Fruit fly (Drosophila melanogaster) whole organism, embryonic: ENCODE measurements around the gene CG13481.

ENCODE experiments used
- ATbp ChIP-seq: fragments of 200-800 bp; sonication (Bioruptor generic); optimal IDR thresholded peaks from 2 replicates; lab custom pipeline; 2017; ENCODE audit warnings: missing biosample characterization, mild to moderate bottlenecking, missing genetic modification characterization, missing genetic modification reagents
- Atf6 ChIP-seq: fragments of 200-800 bp; sonication (Bioruptor generic); IDR thresholded peaks from 2 replicates; pipeline ENCODE4 v1.3.6; 2022; ENCODE audit warnings: missing biosample characterization, missing genetic modification characterization
- CG10209 ChIP-seq: fragments of 200-800 bp; sonication (Bioruptor generic); optimal IDR thresholded peaks from 3 replicates; lab custom pipeline; 2017; ENCODE audit warnings: missing biosample characterization, mild to moderate bottlenecking, missing genetic modification characterization, missing genetic modification reagents
- CG10431 ChIP-seq: fragments of 200-800 bp; sonication (Bioruptor generic); optimal IDR thresholded peaks from 3 replicates; lab custom pipeline; 2018; ENCODE audit warnings: missing biosample characterization, mild to moderate bottlenecking, missing genetic modification characterization
- CG10979 ChIP-seq: fragments of 200-800 bp; sonication (Bioruptor generic); optimal IDR thresholded peaks from 2 replicates; lab custom pipeline; 2018; ENCODE audit warnings: missing biosample characterization, mild to moderate bottlenecking, missing genetic modification characterization, moderate library complexity
- CG11504 ChIP-seq: fragments of 200-800 bp; sonication (Bioruptor generic); optimal IDR thresholded peaks from 3 replicates; lab custom pipeline; 2019; ENCODE audit warnings: missing biosample characterization, mild to moderate bottlenecking, missing genetic modification characterization, moderate library complexity
- CG11560 ChIP-seq: fragments of 200-800 bp; sonication (Bioruptor generic); IDR thresholded peaks from 3 replicates; pipeline ENCODE4 v1.3.6; 2022; ENCODE audit warnings: missing biosample characterization, missing genetic modification characterization
- CG13296 ChIP-seq: fragments of 200-800 bp; sonication (Bioruptor generic); optimal IDR thresholded peaks from 3 replicates; lab custom pipeline; 2018; ENCODE audit warnings: missing biosample characterization, mild to moderate bottlenecking, missing genetic modification characterization
- CG13624 ChIP-seq: fragments of 200-800 bp; sonication (Bioruptor generic); optimal IDR thresholded peaks from 2 replicates; lab custom pipeline; 2016; ENCODE audit warnings: missing biosample characterization, missing genetic modification characterization
- CG15011 ChIP-seq: fragments of 200-800 bp; sonication (Bioruptor generic); optimal IDR thresholded peaks from 3 replicates; lab custom pipeline; 2018; ENCODE audit warnings: missing biosample characterization, mild to moderate bottlenecking, missing genetic modification characterization
- CG15269 ChIP-seq: fragments of 200-800 bp; sonication (Bioruptor generic); optimal IDR thresholded peaks from 2 replicates; lab custom pipeline; 2018; ENCODE audit warnings: missing biosample characterization, mild to moderate bottlenecking, missing genetic modification characterization, moderate library complexity
- CG15479 ChIP-seq: fragments of 200-800 bp; sonication (Bioruptor generic); optimal IDR thresholded peaks from 3 replicates; lab custom pipeline; 2019; ENCODE audit warnings: missing biosample characterization, mild to moderate bottlenecking, missing genetic modification characterization, moderate library complexity
- CG1602 ChIP-seq: fragments of 200-800 bp; sonication (Bioruptor generic); optimal IDR thresholded peaks from 3 replicates; lab custom pipeline; 2016; ENCODE audit warnings: missing biosample characterization, missing genetic modification characterization
- CG17829 ChIP-seq: fragments of 200-800 bp; optimal IDR thresholded peaks from 2 replicates; lab custom pipeline; 2019; ENCODE audit warnings: missing biosample characterization, mild to moderate bottlenecking, missing genetic modification characterization, moderate library complexity
- CG18262 ChIP-seq: fragments of 200-800 bp; optimal IDR thresholded peaks from 3 replicates; lab custom pipeline; 2019; ENCODE audit warnings: missing biosample characterization, mild to moderate bottlenecking, missing genetic modification characterization, moderate library complexity
- CG18619 ChIP-seq: fragments of 200-800 bp; sonication (Bioruptor generic); optimal IDR thresholded peaks from 3 replicates; lab custom pipeline; 2017; ENCODE audit warnings: missing biosample characterization, mild to moderate bottlenecking, missing genetic modification characterization
- CG2199 ChIP-seq: fragments of 200-800 bp; sonication (Bioruptor generic); IDR thresholded peaks from 3 replicates; pipeline ENCODE4 v1.3.6; 2022; ENCODE audit warnings: missing biosample characterization, missing genetic modification characterization
- CG3163 ChIP-seq: fragments of 200-800 bp; sonication (Bioruptor generic); optimal IDR thresholded peaks from 3 replicates; lab custom pipeline; 2016; ENCODE audit warnings: missing biosample characterization, missing genetic modification characterization
- CG4360 ChIP-seq: fragments of 200-800 bp; sonication (Bioruptor generic); IDR thresholded peaks from 2 replicates; pipeline ENCODE4 v1.3.6; 2022; ENCODE audit warnings: missing biosample characterization, missing genetic modification characterization
- CG7556 ChIP-seq: fragments of 200-800 bp; sonication (Bioruptor generic); optimal IDR thresholded peaks from 2 replicates; lab custom pipeline; 2017; ENCODE audit warnings: missing biosample characterization, mild to moderate bottlenecking, missing genetic modification characterization
- CG8765 ChIP-seq: fragments of 200-800 bp; sonication (Bioruptor generic); IDR thresholded peaks from 2 replicates; pipeline ENCODE4 v1.3.6; 2022; ENCODE audit warnings: missing biosample characterization, missing genetic modification characterization
- CG8924 ChIP-seq: fragments of 200-800 bp; optimal IDR thresholded peaks from 3 replicates; lab custom pipeline; 2019; ENCODE audit warnings: missing biosample characterization, mild to moderate bottlenecking, missing genetic modification characterization, moderate library complexity
- CG9876 ChIP-seq: fragments of 200-800 bp; sonication (Bioruptor generic); optimal IDR thresholded peaks from 2 replicates; lab custom pipeline; 2016; ENCODE audit warnings: missing biosample characterization, missing genetic modification characterization
- Eip74EF ChIP-seq, 2 experiments: fragments of 200-800 bp in 1 of 2; fragments of >200 bp in 1 of 2; sonication (Bioruptor generic) in 1 of 2; optimal IDR thresholded peaks; 2 replicates each; lab custom pipeline; 2017 to 2019; ENCODE audit warnings: missing biosample characterization in 2 of 2, missing genetic modification characterization in 2 of 2, mild to moderate bottlenecking in 1 of 2, moderate library complexity in 1 of 2
- Ets65A ChIP-seq: fragments of 200-800 bp; sonication (Bioruptor generic); peaks from one replicate; lab custom pipeline; 2016; ENCODE audit warnings: missing biosample characterization, missing genetic modification characterization
- HHEX ChIP-seq: fragments of 200-800 bp; sonication (Bioruptor generic); optimal IDR thresholded peaks from 3 replicates; lab custom pipeline; 2017; ENCODE audit warnings: missing biosample characterization, mild to moderate bottlenecking, missing genetic modification characterization, missing genetic modification reagents
- Mes4 ChIP-seq: fragments of 200-800 bp; sonication (Bioruptor generic); optimal IDR thresholded peaks from 2 replicates; lab custom pipeline; 2016; ENCODE audit warnings: missing biosample characterization, missing genetic modification characterization
- Nf-YB ChIP-seq: fragments of 200-800 bp; sonication (Bioruptor generic); optimal IDR thresholded peaks from 3 replicates; lab custom pipeline; 2019; ENCODE audit warnings: missing biosample characterization, mild to moderate bottlenecking, missing genetic modification characterization, moderate library complexity
- Scr ChIP-seq: fragments of 200-800 bp; sonication (Bioruptor generic); IDR thresholded peaks from 2 replicates; pipeline ENCODE4 v1.3.6; 2022; ENCODE audit warnings: missing biosample characterization, missing genetic modification characterization; ENCODE audit not compliant: partially characterized antibody
- Side ChIP-seq: fragments of 200-800 bp; sonication (Bioruptor generic); optimal IDR thresholded peaks from 2 replicates; lab custom pipeline; 2016; ENCODE audit warnings: missing biosample characterization, missing genetic modification characterization
- Sox102F ChIP-seq: fragments of 200-800 bp; sonication (Bioruptor generic); optimal IDR thresholded peaks from 2 replicates; lab custom pipeline; 2018; ENCODE audit warnings: missing biosample characterization, mild to moderate bottlenecking, missing genetic modification characterization, moderate library complexity
- Vsx1 ChIP-seq: fragments of 200-800 bp; sonication (Bioruptor generic); optimal IDR thresholded peaks from 2 replicates; lab custom pipeline; 2017; ENCODE audit warnings: missing biosample characterization, mild to moderate bottlenecking, missing genetic modification characterization, missing genetic modification reagents
- amos ChIP-seq: fragments of 200-800 bp; sonication (Bioruptor generic); IDR thresholded peaks from 2 replicates; pipeline ENCODE4 v1.3.6; 2022; ENCODE audit warnings: missing biosample characterization, missing genetic modification characterization; ENCODE audit not compliant: partially characterized antibody
- az2 ChIP-seq: fragments of 200-800 bp; sonication (Bioruptor generic); optimal IDR thresholded peaks from 3 replicates; lab custom pipeline; 2016; ENCODE audit warnings: missing biosample characterization, missing genetic modification characterization
- bsh ChIP-seq, 2 experiments: fragments of 200-800 bp; sonication (Bioruptor generic); optimal IDR thresholded peaks; 2 replicates each; lab custom pipeline; 2017 to 2018; ENCODE audit warnings: mild to moderate bottlenecking in 2 of 2, missing biosample characterization in 2 of 2, missing genetic modification characterization in 2 of 2, moderate library complexity in 1 of 2
- dysf ChIP-seq: fragments of 200-800 bp; sonication (Bioruptor generic); IDR thresholded peaks from 3 replicates; pipeline ENCODE4 v1.3.6; 2022; ENCODE audit warnings: missing biosample characterization, missing genetic modification characterization
- fd96Cb ChIP-seq: fragments of 200-800 bp; sonication (Bioruptor generic); optimal IDR thresholded peaks from 2 replicates; lab custom pipeline; 2018; ENCODE audit warnings: missing biosample characterization, mild to moderate bottlenecking, missing genetic modification characterization, moderate library complexity
- gcm ChIP-seq: fragments of 200-800 bp; sonication (Bioruptor generic); optimal IDR thresholded peaks from 2 replicates; lab custom pipeline; 2019; ENCODE audit warnings: missing biosample characterization, mild to moderate bottlenecking, missing genetic modification characterization, moderate library complexity
- jing ChIP-seq: fragments of 200-800 bp; sonication (Bioruptor generic); optimal IDR thresholded peaks from 2 replicates; lab custom pipeline; 2018; ENCODE audit warnings: missing biosample characterization, mild to moderate bottlenecking, missing genetic modification characterization
- knrl ChIP-seq: fragments of 200-800 bp; sonication (Bioruptor generic); IDR thresholded peaks from 3 replicates; pipeline ENCODE4 v1.3.6; 2022; ENCODE audit warnings: missing biosample characterization, missing genetic modification characterization; ENCODE audit not compliant: partially characterized antibody
- nom ChIP-seq: fragments of 200-800 bp; sonication (Bioruptor generic); optimal IDR thresholded peaks from 2 replicates; lab custom pipeline; 2017; ENCODE audit warnings: missing biosample characterization, missing genetic modification characterization, mild to moderate bottlenecking, moderate library complexity, missing genetic modification reagents
- odd ChIP-seq: fragments of 200-800 bp; sonication (Bioruptor generic); optimal IDR thresholded peaks from 2 replicates; lab custom pipeline; 2017; ENCODE audit warnings: missing biosample characterization, mild to moderate bottlenecking, missing genetic modification characterization
- rib ChIP-seq: fragments of 200-800 bp; sonication (Bioruptor generic); IDR thresholded peaks from 2 replicates; pipeline ENCODE4 v1.3.6; 2022; ENCODE audit warnings: missing biosample characterization, missing genetic modification characterization
- sens ChIP-seq: fragments of 200-800 bp; sonication (Bioruptor generic); peaks from one replicate; lab custom pipeline; 2016; ENCODE audit warnings: missing biosample characterization, missing genetic modification characterization
- slbo ChIP-seq: fragments of 200-800 bp; sonication (Bioruptor generic); IDR thresholded peaks from 2 replicates; pipeline ENCODE4 v1.3.6; 2022; ENCODE audit warnings: missing biosample characterization, missing genetic modification characterization
- sr ChIP-seq: fragments of 200-800 bp; sonication (Bioruptor generic); IDR thresholded peaks from 3 replicates; pipeline ENCODE4 v1.3.6; 2022; ENCODE audit warnings: missing biosample characterization, missing genetic modification characterization
- vnd ChIP-seq: fragments of 200-800 bp; sonication (Bioruptor generic); IDR thresholded peaks from 3 replicates; pipeline ENCODE4 v1.3.6; 2022; ENCODE audit warnings: missing biosample characterization, missing genetic modification characterization; ENCODE audit not compliant: partially characterized antibody
- vvl ChIP-seq: fragments of 200-800 bp; sonication (Bioruptor generic); IDR thresholded peaks from 2 replicates; pipeline ENCODE4 v1.3.6; 2022; ENCODE audit warnings: missing biosample characterization, missing genetic modification characterization
- yki ChIP-seq: fragments of >200 bp; optimal IDR thresholded peaks from 3 replicates; lab custom pipeline; 2018
- z ChIP-seq: fragments of 200-800 bp; sonication (Bioruptor generic); IDR thresholded peaks from 3 replicates; pipeline ENCODE4 v1.3.6; 2022; ENCODE audit warnings: missing biosample characterization, missing genetic modification characterization

CG13481 gene

dm6 chr3L:14366124-14366523, 3.4 kb downstream of the CG13481 start (continued):
- peak; percentile 77 for TF ChIP-seq gcm (GFP tag; lab: Kevin White, UChicago)
- no peak for TF ChIP-seq Scr (GFP tag; lab: Robert Waterston, UW)
- TF ChIP-seq Mes4 (GFP tag; lab: Kevin White, UChicago), result peak; percentile 39
- TF ChIP-seq knrl (GFP tag; lab: Robert Waterston, UW), result no peak
- TF ChIP-seq az2 (GFP tag; lab: Kevin White, UChicago), result peak; percentile 1
- 0 out of 3 replicates have a peak, but pooled peaks have one; percentile 57 for TF ChIP-seq CG2199 (GFP tag; lab: Robert Waterston, UW)
- TF ChIP-seq Sox102F, result peak; percentile 51
- TF ChIP-seq CG1602, result peak; percentile 17
- no peak; the same call in 2 of the 3 replicates for TF ChIP-seq z (GFP tag; lab: Robert Waterston, UW)
- peak; percentile 13 for TF ChIP-seq CG9876 (GFP tag; lab: Kevin White, UChicago)
- TF ChIP-seq CG10209 (GFP tag; lab: Kevin White, UChicago), result peak; percentile 65
- TF ChIP-seq ATbp, result peak; percentile 89
- peak; percentile 65; the same call in 1 of the 2 replicates for TF ChIP-seq vvl (GFP tag; lab: Robert Waterston, UW)
- TF ChIP-seq CG17829 (tag; lab: Kevin White, UChicago), result peak; percentile 5
- TF ChIP-seq Ets65A (GFP tag; lab: Kevin White, UChicago), result no peak
- TF ChIP-seq fd96Cb (tag; lab: Kevin White, UChicago), result peak; percentile 21
- TF ChIP-seq vnd, result no peak
- no peak for TF ChIP-seq CG8765 (GFP tag; lab: Robert Waterston, UW)
- TF ChIP-seq rib (GFP tag; lab: Robert Waterston, UW), result 0 out of 2 replicates have a peak, but pooled peaks have one; percentile 49
- TF ChIP-seq Eip74EF (GFP tag; optimal IDR thresholded peaks at IDR 0.05; lab: Kevin White, UChicago), result peak in 1 of 2 experiments; percentile 70
- no peak for TF ChIP-seq CG3163 (GFP tag; lab: Kevin White, UChicago)
- TF ChIP-seq HHEX (GFP tag; lab: Kevin White, UChicago), result peak; percentile 66
- no peak for TF ChIP-seq jing (GFP tag; lab: Kevin White, UChicago)
- peak; percentile 46; the same call in 1 of the 3 replicates for TF ChIP-seq dysf (GFP tag; lab: Robert Waterston, UW)
- TF ChIP-seq CG15479 (GFP tag; lab: Kevin White, UChicago), result no peak
- no peak for TF ChIP-seq amos (GFP tag; lab: Robert Waterston, UW)
- TF ChIP-seq sens (GFP tag; lab: Kevin White, UChicago), result peak; percentile 80
- peak; percentile 49 for TF ChIP-seq CG15011 (GFP tag; lab: Kevin White, UChicago)
- peak; percentile 53 for TF ChIP-seq CG11504 (tag; lab: Kevin White, UChicago)
- TF ChIP-seq nom (GFP tag; lab: Kevin White, UChicago), result no peak
- TF ChIP-seq CG10431, result peak; percentile 81
- no peak for TF ChIP-seq sr (GFP tag; lab: Robert Waterston, UW)
- TF ChIP-seq CG15269, result peak; percentile 39
- 0 out of 2 replicates have a peak, but pooled peaks have one; percentile 10 for TF ChIP-seq slbo
- peak; percentile 58 for TF ChIP-seq CG10979 (tag; lab: Kevin White, UChicago)
- TF ChIP-seq CG8924 (tag; lab: Kevin White, UChicago), result peak; percentile 49
- peak; percentile 46 for TF ChIP-seq Nf-YB (GFP tag; lab: Kevin White, UChicago)
- TF ChIP-seq Vsx1 (GFP tag; lab: Kevin White, UChicago), result peak; percentile 91
- peak; percentile 46 for TF ChIP-seq CG7556 (GFP tag; lab: Kevin White, UChicago)
- TF ChIP-seq yki (lab: Kevin White, UChicago), result no peak
- TF ChIP-seq bsh (GFP tag; optimal IDR thresholded peaks at IDR 0.05; lab: Kevin White, UChicago), result peak in 1 of 2 experiments; percentile 71
- peak; percentile 73 for TF ChIP-seq CG18262 (tag; lab: Kevin White, UChicago)
- TF ChIP-seq Side (GFP tag; lab: Kevin White, UChicago), result peak; percentile 35
- TF ChIP-seq CG4360 (GFP tag; lab: Robert Waterston, UW), result peak; percentile 29; the same call in 1 of the 2 replicates
- TF ChIP-seq Atf6 (GFP tag; lab: Robert Waterston, UW), result 0 out of 2 replicates have a peak, but pooled peaks have one; percentile 43
- no peak for TF ChIP-seq CG11560 (tag; lab: Robert Waterston, UW)
- TF ChIP-seq odd (GFP tag; lab: Kevin White, UChicago), result peak; percentile 88
- TF ChIP-seq CG13296, result peak; percentile 53
- no peak for TF ChIP-seq CG13624 (GFP tag; lab: Kevin White, UChicago)
- peak; percentile 61 for TF ChIP-seq CG18619 (GFP tag; lab: Kevin White, UChicago)
